Fruit fly (Drosophila melanogaster) whole organism, embryonic: Measurements from ENCODE around the gene SclB.

Experiments
- Atf3 ChIP-seq: fragments of 200-800 bp; sonication (Bioruptor generic); optimal IDR thresholded peaks from 3 replicates; lab custom pipeline; 2016; ENCODE audit warnings: missing biosample characterization, missing genetic modification characterization
- Bteb2 ChIP-seq: fragments of 200-800 bp; sonication (Bioruptor generic); optimal IDR thresholded peaks from 2 replicates; lab custom pipeline; 2016; ENCODE audit warnings: missing biosample characterization, missing genetic modification characterization
- CG10565 ChIP-seq: fragments of 200-800 bp; sonication (Bioruptor generic); optimal IDR thresholded peaks from 3 replicates; lab custom pipeline; 2016; ENCODE audit warnings: missing biosample characterization, mild to moderate bottlenecking, missing genetic modification characterization
- CG11456 ChIP-seq: fragments of 200-800 bp; sonication (Bioruptor generic); IDR thresholded peaks from 3 replicates; pipeline ENCODE4 v1.3.6; 2022; ENCODE audit warnings: missing biosample characterization, missing genetic modification characterization
- CG1233 ChIP-seq: fragments of 200-800 bp; sonication (Bioruptor generic); optimal IDR thresholded peaks from 4 replicates; lab custom pipeline; 2018; ENCODE audit warnings: missing biosample characterization, mild to moderate bottlenecking, missing genetic modification characterization
- CG13296 ChIP-seq: fragments of 200-800 bp; sonication (Bioruptor generic); optimal IDR thresholded peaks from 3 replicates; lab custom pipeline; 2018; ENCODE audit warnings: missing biosample characterization, mild to moderate bottlenecking, missing genetic modification characterization
- CG13424 ChIP-seq: fragments of 200-800 bp; sonication (Bioruptor generic); optimal IDR thresholded peaks from 2 replicates; lab custom pipeline; 2019; ENCODE audit warnings: missing biosample characterization, mild to moderate bottlenecking, missing genetic modification characterization, moderate library complexity
- CG1602 ChIP-seq: fragments of 200-800 bp; sonication (Bioruptor generic); optimal IDR thresholded peaks from 3 replicates; lab custom pipeline; 2016; ENCODE audit warnings: missing biosample characterization, missing genetic modification characterization
- CG17612 ChIP-seq: fragments of 200-800 bp; sonication (Bioruptor generic); IDR thresholded peaks from 2 replicates; pipeline ENCODE4 v1.3.6; 2022; ENCODE audit warnings: missing biosample characterization, missing genetic modification characterization
- CG2199 ChIP-seq: fragments of 200-800 bp; sonication (Bioruptor generic); IDR thresholded peaks from 3 replicates; pipeline ENCODE4 v1.3.6; 2022; ENCODE audit warnings: missing biosample characterization, missing genetic modification characterization
- CG2202 ChIP-seq: fragments of 200-800 bp; sonication (Bioruptor generic); optimal IDR thresholded peaks from 2 replicates; lab custom pipeline; 2018; ENCODE audit warnings: missing biosample characterization, mild to moderate bottlenecking, missing genetic modification characterization
- CG3995 ChIP-seq: fragments of 200-800 bp; sonication (Bioruptor generic); optimal IDR thresholded peaks from 3 replicates; lab custom pipeline; 2016; ENCODE audit warnings: missing biosample characterization, missing genetic modification characterization
- CG4328 ChIP-seq: fragments of 200-800 bp; sonication (Bioruptor generic); optimal IDR thresholded peaks from 3 replicates; lab custom pipeline; 2017; ENCODE audit warnings: missing biosample characterization, missing genetic modification reagents, missing genetic modification characterization
- CG4404 ChIP-seq: fragments of 200-800 bp; sonication (Bioruptor generic); IDR thresholded peaks from 2 replicates; pipeline ENCODE4 v1.3.6; 2022; ENCODE audit warnings: missing biosample characterization, missing genetic modification characterization
- CG5245 ChIP-seq: fragments of 200-800 bp; sonication (Bioruptor generic); optimal IDR thresholded peaks from 3 replicates; lab custom pipeline; 2016; ENCODE audit warnings: missing biosample characterization, missing genetic modification characterization
- CG7839 ChIP-seq: fragments of 200-800 bp; sonication (Bioruptor generic); optimal IDR thresholded peaks from 3 replicates; lab custom pipeline; 2018; ENCODE audit warnings: missing biosample characterization, mild to moderate bottlenecking, missing genetic modification characterization, moderate library complexity
- CG8089 ChIP-seq: fragments of 200-800 bp; sonication (Bioruptor generic); optimal IDR thresholded peaks from 3 replicates; lab custom pipeline; 2016; ENCODE audit warnings: missing biosample characterization, missing genetic modification characterization
- CG8478 ChIP-seq: fragments of >200 bp; optimal IDR thresholded peaks from 2 replicates; lab custom pipeline; 2018
- Chrac-16 ChIP-seq: fragments of 200-800 bp; sonication (Bioruptor generic); optimal IDR thresholded peaks from 3 replicates; lab custom pipeline; 2016; ENCODE audit warnings: missing biosample characterization, missing genetic modification characterization
- E2f1 ChIP-seq: fragments of 200-800 bp; sonication (Bioruptor generic); IDR thresholded peaks from 2 replicates; pipeline ENCODE4 v1.3.6; 2022; ENCODE audit warnings: missing biosample characterization, missing genetic modification characterization
- GATAe ChIP-seq: fragments of 200-800 bp; sonication (Bioruptor generic); conservative IDR thresholded peaks from 2 replicates; pipeline ENCODE4 v1.3.6; 2022; ENCODE audit warnings: missing biosample characterization, missing genetic modification characterization
- HLHmδ ChIP-seq: fragments of 200-800 bp; sonication (Bioruptor generic); optimal IDR thresholded peaks from 2 replicates; lab custom pipeline; 2018; ENCODE audit warnings: missing biosample characterization, mild to moderate bottlenecking, missing genetic modification characterization, moderate library complexity
- Mes4 ChIP-seq: fragments of 200-800 bp; sonication (Bioruptor generic); optimal IDR thresholded peaks from 2 replicates; lab custom pipeline; 2016; ENCODE audit warnings: missing biosample characterization, missing genetic modification characterization
- NK7.1 ChIP-seq: fragments of 200-800 bp; sonication (Bioruptor generic); optimal IDR thresholded peaks from 3 replicates; lab custom pipeline; 2016; ENCODE audit warnings: missing biosample characterization, missing genetic modification characterization
- Nf-YB ChIP-seq: fragments of 200-800 bp; sonication (Bioruptor generic); optimal IDR thresholded peaks from 3 replicates; lab custom pipeline; 2019; ENCODE audit warnings: missing biosample characterization, mild to moderate bottlenecking, missing genetic modification characterization, moderate library complexity
- NfI ChIP-seq: fragments of 200-800 bp; sonication (Bioruptor generic); optimal IDR thresholded peaks from 3 replicates; lab custom pipeline; 2018; ENCODE audit warnings: missing biosample characterization, mild to moderate bottlenecking, missing genetic modification characterization, moderate library complexity
- Oaz ChIP-seq: fragments of 200-800 bp; sonication (Bioruptor generic); IDR thresholded peaks from 2 replicates; pipeline ENCODE4 v1.3.6; 2022; ENCODE audit warnings: missing biosample characterization, missing genetic modification characterization
- Oli ChIP-seq: fragments of 200-800 bp; sonication (Bioruptor generic); optimal IDR thresholded peaks from 2 replicates; lab custom pipeline; 2018; ENCODE audit warnings: missing biosample characterization, mild to moderate bottlenecking, missing genetic modification characterization, moderate library complexity
- al ChIP-seq: fragments of 200-800 bp; sonication (Bioruptor generic); IDR thresholded peaks from 2 replicates; pipeline ENCODE4 v1.3.6; 2022; ENCODE audit warnings: missing biosample characterization, missing genetic modification characterization
- ato ChIP-seq: fragments of 200-800 bp; sonication (Bioruptor generic); IDR thresholded peaks from 2 replicates; pipeline ENCODE4 v1.3.6; 2022; ENCODE audit warnings: missing biosample characterization, missing genetic modification characterization; ENCODE audit not compliant: partially characterized antibody
- bowl ChIP-seq: fragments of 200-800 bp; sonication (Bioruptor generic); IDR thresholded peaks from 2 replicates; pipeline ENCODE4 v1.3.6; 2022; ENCODE audit warnings: missing biosample characterization, missing genetic modification characterization
- cg ChIP-seq: fragments of 200-800 bp; sonication (Bioruptor generic); optimal IDR thresholded peaks from 3 replicates; lab custom pipeline; 2019; ENCODE audit warnings: missing biosample characterization, mild to moderate bottlenecking, missing genetic modification characterization, moderate library complexity
- chif ChIP-seq, 2 experiments: fragments of 200-800 bp; sonication (Bioruptor generic); optimal IDR thresholded peaks; 3 replicates each; lab custom pipeline; 2016; ENCODE audit warnings: missing biosample characterization in 2 of 2, missing genetic modification characterization in 2 of 2
- chinmo ChIP-seq: fragments of 200-800 bp; sonication (Bioruptor generic); IDR thresholded peaks from 4 replicates; pipeline ENCODE4 v1.3.6; 2022; ENCODE audit warnings: missing biosample characterization, missing genetic modification characterization; ENCODE audit not compliant: partially characterized antibody
- crc ChIP-seq: fragments of 200-800 bp; sonication (Bioruptor generic); optimal IDR thresholded peaks from 2 replicates; lab custom pipeline; 2016; ENCODE audit warnings: missing biosample characterization, missing genetic modification characterization
- croc ChIP-seq: fragments of 200-800 bp; sonication (Bioruptor generic); conservative IDR thresholded peaks from 3 replicates; pipeline ENCODE4 v1.3.6; 2022; ENCODE audit warnings: missing biosample characterization, missing genetic modification characterization
- dimm ChIP-seq: fragments of 200-800 bp; sonication (Bioruptor generic); IDR thresholded peaks from 2 replicates; pipeline ENCODE4 v1.3.6; 2022; ENCODE audit warnings: missing biosample characterization, missing genetic modification characterization
- dmrt11E ChIP-seq: fragments of 200-800 bp; sonication (Bioruptor generic); optimal IDR thresholded peaks from 3 replicates; lab custom pipeline; 2018; ENCODE audit warnings: missing biosample characterization, mild to moderate bottlenecking, missing genetic modification characterization, moderate library complexity
- ewg ChIP-seq: fragments of 200-800 bp; sonication (Bioruptor generic); optimal IDR thresholded peaks from 3 replicates; lab custom pipeline; 2017; ENCODE audit warnings: mild to moderate bottlenecking, missing biosample characterization, missing genetic modification reagents, missing genetic modification characterization
- ftz-f1 ChIP-seq: fragments of 200-800 bp; sonication (Bioruptor generic); optimal IDR thresholded peaks from 2 replicates; lab custom pipeline; 2016; ENCODE audit warnings: missing biosample characterization, missing genetic modification characterization
- hbn ChIP-seq: fragments of 200-800 bp; sonication (Bioruptor generic); IDR thresholded peaks from 2 replicates; pipeline ENCODE4 v1.3.6; 2022; ENCODE audit warnings: missing biosample characterization, missing genetic modification characterization; ENCODE audit not compliant: partially characterized antibody
- her ChIP-seq: fragments of 200-800 bp; sonication (Bioruptor generic); optimal IDR thresholded peaks from 2 replicates; lab custom pipeline; 2016; ENCODE audit warnings: missing biosample characterization, missing genetic modification characterization
- hth ChIP-seq: fragments of >200 bp; optimal IDR thresholded peaks from 2 replicates; lab custom pipeline; 2017; ENCODE audit warnings: inconsistent platforms
- lmd ChIP-seq: fragments of 200-800 bp; sonication (Bioruptor generic); IDR thresholded peaks from 2 replicates; pipeline ENCODE4 v1.3.6; 2022; ENCODE audit warnings: missing biosample characterization, missing genetic modification characterization
- mld ChIP-seq: fragments of 200-800 bp; sonication (Bioruptor generic); IDR thresholded peaks from 3 replicates; pipeline ENCODE4 v1.3.6; 2022; ENCODE audit warnings: missing biosample characterization, missing genetic modification characterization; ENCODE audit not compliant: partially characterized antibody
- pum ChIP-seq: fragments of 200-800 bp; sonication (Bioruptor generic); optimal IDR thresholded peaks from 2 replicates; lab custom pipeline; 2016; ENCODE audit warnings: missing biosample characterization, missing genetic modification characterization
- run ChIP-seq: fragments of 200-800 bp; sonication (Bioruptor generic); optimal IDR thresholded peaks from 3 replicates; lab custom pipeline; 2018; ENCODE audit warnings: missing biosample characterization, mild to moderate bottlenecking, missing genetic modification characterization
- sim ChIP-seq: fragments of 200-800 bp; sonication (Bioruptor generic); IDR thresholded peaks from 2 replicates; pipeline ENCODE4 v1.3.6; 2022; ENCODE audit warnings: missing biosample characterization, missing genetic modification characterization
- slou ChIP-seq: fragments of 200-800 bp; sonication (Bioruptor generic); optimal IDR thresholded peaks from 3 replicates; lab custom pipeline; 2016; ENCODE audit warnings: missing biosample characterization, missing genetic modification characterization
- slp2 ChIP-seq: fragments of 200-800 bp; sonication (Bioruptor generic); optimal IDR thresholded peaks from 2 replicates; lab custom pipeline; 2016; ENCODE audit warnings: missing biosample characterization, missing genetic modification characterization
- sqz ChIP-seq: fragments of 200-800 bp; sonication (Bioruptor generic); optimal IDR thresholded peaks from 3 replicates; lab custom pipeline; 2018; ENCODE audit warnings: missing biosample characterization, mild to moderate bottlenecking, missing genetic modification characterization
- yki ChIP-seq: fragments of >200 bp; optimal IDR thresholded peaks from 3 replicates; lab custom pipeline; 2018

SclB gene

dm6 chr2L:16817421-16818101, 20.2 kb upstream of the SclB start (continued):
- TF ChIP-seq CG2202 (tag; lab: Kevin White, UChicago), result no peak
- no peak for TF ChIP-seq sim (GFP tag; lab: Robert Waterston, UW)
- TF ChIP-seq croc (GFP tag; lab: Robert Waterston, UW), result no peak
- TF ChIP-seq CG3995, result no peak
- TF ChIP-seq yki (lab: Kevin White, UChicago), result no peak
- TF ChIP-seq ewg (GFP tag; lab: Kevin White, UChicago), result no peak
- no peak for TF ChIP-seq run (tag; lab: Kevin White, UChicago)
- no peak for TF ChIP-seq slou (GFP tag; lab: Kevin White, UChicago)
- TF ChIP-seq her, result peak; percentile 13
- TF ChIP-seq CG5245 (GFP tag; lab: Kevin White, UChicago), result no peak
- TF ChIP-seq CG8478 (lab: Kevin White, UChicago), result no peak
- TF ChIP-seq crc (GFP tag; lab: Kevin White, UChicago), result no peak
- TF ChIP-seq Oli, result peak; percentile 16
- TF ChIP-seq Atf3 (GFP tag; lab: Kevin White, UChicago), result no peak
- no peak for TF ChIP-seq CG17612
- no peak for TF ChIP-seq CG4328
- no peak for TF ChIP-seq CG4404 (GFP tag; lab: Robert Waterston, UW)
- TF ChIP-seq Chrac-16 (GFP tag; lab: Kevin White, UChicago), result no peak
- TF ChIP-seq mld (GFP tag; lab: Robert Waterston, UW), result no peak
- TF ChIP-seq Bteb2, result no peak
- peak; percentile 36 for TF ChIP-seq CG7839 (tag; lab: Kevin White, UChicago)
- TF ChIP-seq CG13424 (tag; lab: Kevin White, UChicago), result peak; percentile 0
- peak; percentile 37; the same call in 1 of the 2 replicates for TF ChIP-seq GATAe
- no peak for TF ChIP-seq CG2199 (GFP tag; lab: Robert Waterston, UW)
- no peak for TF ChIP-seq al (GFP tag; lab: Robert Waterston, UW)
- TF ChIP-seq dimm (GFP tag; lab: Robert Waterston, UW), result no peak
- no peak for TF ChIP-seq hth (lab: Kevin White, UChicago)
- no peak for TF ChIP-seq hbn
- TF ChIP-seq ato (GFP tag; lab: Robert Waterston, UW), result no peak
- no peak for TF ChIP-seq sqz (GFP tag; lab: Kevin White, UChicago)
- TF ChIP-seq dmrt11E, result no peak
- TF ChIP-seq CG11456, result no peak
- TF ChIP-seq E2f1 (GFP tag; lab: Robert Waterston, UW), result peak; percentile 26; the same call in 1 of the 2 replicates
- TF ChIP-seq Oaz, result no peak
- no peak for TF ChIP-seq cg (GFP tag; lab: Kevin White, UChicago)
- no peak for TF ChIP-seq CG13296 (GFP tag; lab: Kevin White, UChicago)
- TF ChIP-seq Nf-YB (GFP tag; lab: Kevin White, UChicago), result no peak
- TF ChIP-seq NK7.1 (GFP tag; lab: Kevin White, UChicago), result peak; percentile 21
- no peak for TF ChIP-seq CG1602 (GFP tag; lab: Kevin White, UChicago)
- no peak for TF ChIP-seq CG1233 (GFP tag; lab: Kevin White, UChicago)
- TF ChIP-seq CG10565 (GFP tag; lab: Kevin White, UChicago), result no peak
- no peak for TF ChIP-seq bowl (GFP tag; lab: Robert Waterston, UW)
- no peak for TF ChIP-seq slp2 (GFP tag; lab: Kevin White, UChicago)
- no peak; the same call in 1 of the 2 replicates for TF ChIP-seq lmd (GFP tag; lab: Robert Waterston, UW)
- no peak for TF ChIP-seq chinmo (GFP tag; lab: Robert Waterston, UW)
- peak; percentile 13 for TF ChIP-seq ftz-f1
- TF ChIP-seq Mes4 (GFP tag; lab: Kevin White, UChicago), result no peak
- no peak for TF ChIP-seq pum (GFP tag; lab: Kevin White, UChicago)
- TF ChIP-seq CG8089 (GFP tag; lab: Kevin White, UChicago), result no peak
- no peak for TF ChIP-seq chif (GFP tag; optimal IDR thresholded peaks at IDR 0.05; lab: Kevin White, UChicago)
- TF ChIP-seq NfI (GFP tag; lab: Kevin White, UChicago), result no peak
- no peak for TF ChIP-seq HLHmδ (GFP tag; lab: Kevin White, UChicago)
